Worm (Caenorhabditis elegans): ENCODE results near the gene sqv-3.

sqv-3 gene

ce11 chrIII:9762093-9762748 lies 17.9 kb downstream of the sqv-3 start, which contains the start of gene gcc-2:
Gene gcc-2 (minus strand): TSS chrIII:9762143.
- TF ChIP-seq swsn-7 (tag; optimal IDR thresholded peaks at IDR 0.05) (no peak), lin-14 (GFP tag; optimal IDR thresholded peaks at IDR 0.05) (no peak), lsy-2 (tag; optimal IDR thresholded peaks at IDR 0.05) (no peak)

DNA sequence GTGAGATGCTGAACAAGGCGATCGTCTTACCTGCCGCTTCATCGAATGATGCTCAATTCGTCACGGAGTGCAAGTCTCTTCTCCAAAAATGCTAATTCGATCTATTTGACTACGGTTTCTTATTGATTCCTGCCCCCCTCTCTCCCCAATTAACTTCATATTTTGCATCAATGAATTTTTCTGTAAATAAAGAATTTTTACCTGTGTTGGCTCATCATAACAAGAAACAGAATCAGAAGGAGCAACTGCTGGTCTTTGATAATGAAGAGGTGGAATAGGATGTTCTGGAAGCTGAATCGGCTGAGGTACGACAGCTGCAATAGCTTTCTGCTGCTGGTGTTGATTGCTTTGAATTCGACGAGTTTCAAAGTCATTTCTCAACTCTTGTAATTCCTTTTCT lies 20.0 kb downstream of the sqv-3 start:
- TF ChIP-seq nhr-77 (tag; optimal IDR thresholded peaks at IDR 0.05) (no peak), efl-1 (optimal IDR thresholded peaks at IDR 0.05) (no peak), efl-1 (GFP tag; optimal IDR thresholded peaks at IDR 0.05 in 1 of 2) (no peak), isw-1 (GFP tag; IDR thresholded peaks at IDR 0.05) (no peak), lin-15B (tag; optimal IDR thresholded peaks at IDR 0.05) (no peak), ztf-11 (tag; optimal IDR thresholded peaks at IDR 0.05) (no peak), tbx-2 (tag; optimal IDR thresholded peaks at IDR 0.05) (no peak), mab-9 (GFP tag; IDR thresholded peaks at IDR 0.05) (no peak), C04F5.9 (tag; optimal IDR thresholded peaks at IDR 0.05) (no peak), sptf-1 (tag; optimal IDR thresholded peaks at IDR 0.05) (no peak), fkh-4 (tag; optimal IDR thresholded peaks at IDR 0.05; ENCODE audit: borderline replicate concordance) (no peak), nhr-90 (tag; optimal IDR thresholded peaks at IDR 0.05; ENCODE audit: poor library complexity) (no peak), F16B12.6 (tag; optimal IDR thresholded peaks at IDR 0.05) (no peak), nhr-71 (tag; optimal IDR thresholded peaks at IDR 0.05) (no peak)

ce11 chrIII:9758848-9759247 lies 21.3 kb downstream of the sqv-3 start, which contains the start of gene rmd-1:
Gene rmd-1 (plus strand): TSS chrIII:9759094.
- TF ChIP-seq snpc-4 (tag; optimal IDR thresholded peaks at IDR 0.05) (no peak), Y116A8C.19 (tag; optimal IDR thresholded peaks at IDR 0.05; ENCODE audit: borderline replicate concordance) (no peak), egl-27 (tag; optimal IDR thresholded peaks at IDR 0.05) (no peak), sptf-1 (tag; optimal IDR thresholded peaks at IDR 0.05) (no peak), unc-30 (tag; optimal IDR thresholded peaks at IDR 0.05) (no peak), nhr-12 (tag; optimal IDR thresholded peaks at IDR 0.05) (no peak), aha-1 (tag; optimal IDR thresholded peaks at IDR 0.05) (no peak), vab-15 (tag; optimal IDR thresholded peaks at IDR 0.05) (no peak), unc-98 (GFP tag; IDR thresholded peaks at IDR 0.05) (no peak), lin-35 (GFP tag; optimal IDR thresholded peaks at IDR 0.05) (no peak), fkh-8 (tag; optimal IDR thresholded peaks at IDR 0.05) (no peak)

- TF ChIP-seq sup-37 (GFP tag; optimal IDR thresholded peaks at IDR 0.05) (no peak), lin-13 (GFP tag; optimal IDR thresholded peaks at IDR 0.05) (no peak), C34B4.2 (tag; optimal IDR thresholded peaks at IDR 0.05) (no peak), C16A3.4 (tag; optimal IDR thresholded peaks at IDR 0.05) (no peak), ama-1 (optimal IDR thresholded peaks at IDR 0.05) (no peak), unc-86 (tag; optimal IDR thresholded peaks at IDR 0.05) (no peak), egl-13 (tag; optimal IDR thresholded peaks at IDR 0.05) (no peak), efl-3 (GFP tag; optimal IDR thresholded peaks at IDR 0.05) (no peak), isw-1 (GFP tag; IDR thresholded peaks at IDR 0.05) (no peak), zip-4 (GFP tag; optimal IDR thresholded peaks at IDR 0.05) (no peak), snpc-4 (tag; optimal IDR thresholded peaks at IDR 0.05) (no peak), ceh-88 (GFP tag; IDR thresholded peaks at IDR 0.05) (no peak), mdl-1 (tag; optimal IDR thresholded peaks at IDR 0.05) (no peak)
These were observed 22.7 kb downstream of the sqv-3 start, which contains the start of gene vps-53 for ce11 chrIII:9757414-9757813. Gene vps-53 (minus strand): TSS chrIII:9757514.

Data from whole organism, L1 larva.